Worm (Caenorhabditis elegans) whole organism, L2 larva: ENCODE data around the gene hrg-2.

ENCODE experiments used
- F13H6.1 ChIP-seq: sonication (generic microtip); optimal IDR thresholded peaks from 2 replicates; lab custom pipeline; 2016; ENCODE audit warnings: missing genetic modification characterization, missing compliant biosample characterization
- R02D3.7 ChIP-seq: fragments of 150-350 bp; optimal IDR thresholded peaks from 2 replicates; lab custom pipeline; 2014; ENCODE audit warnings: missing biosample characterization, missing genetic modification characterization
- aly-2 ChIP-seq: fragments of 150-350 bp; optimal IDR thresholded peaks from 2 replicates; lab custom pipeline; 2014; ENCODE audit warnings: missing biosample characterization, missing genetic modification characterization
- ama-1 ChIP-seq: fragments of 150-350 bp; optimal IDR thresholded peaks from 2 replicates; lab custom pipeline; 2018; ENCODE audit warnings: inconsistent platforms
- elt-3 ChIP-seq: sonication (generic microtip); optimal IDR thresholded peaks from 2 replicates; lab custom pipeline; 2017; ENCODE audit warnings: missing biosample characterization, missing genetic modification characterization
- mdl-1 ChIP-seq, 2 experiments: fragments of 150-350 bp in 1 of 2; sonication (generic microtip) in 1 of 2; optimal IDR thresholded peaks; 2 replicates each; lab custom pipeline; 2017; ENCODE audit warnings: missing biosample characterization in 2 of 2, missing genetic modification characterization in 2 of 2
- nhr-23 ChIP-seq: fragments of 150-350 bp; optimal IDR thresholded peaks from 2 replicates; lab custom pipeline; 2014; ENCODE audit warnings: missing biosample characterization, missing genetic modification reagents, missing genetic modification characterization
- unc-39 ChIP-seq: fragments of 150-350 bp; optimal IDR thresholded peaks from 2 replicates; lab custom pipeline; 2014; ENCODE audit warnings: missing biosample characterization, missing genetic modification characterization
- ztf-11 ChIP-seq: sonication (generic microtip); optimal IDR thresholded peaks from 2 replicates; lab custom pipeline; 2017; ENCODE audit warnings: missing biosample characterization, missing genetic modification characterization

- TF ChIP-seq nhr-23 (tag; lab: Kevin White, UChicago), result no peak
- no peak for TF ChIP-seq aly-2 (tag; lab: Kevin White, UChicago)
- TF ChIP-seq ama-1 (lab: Kevin White, UChicago), result no peak
- no peak for TF ChIP-seq elt-3
- no peak for TF ChIP-seq mdl-1 (tag; optimal IDR thresholded peaks at IDR 0.05; lab: Kevin White, UChicago)
- TF ChIP-seq F13H6.1 (tag; lab: Kevin White, UChicago), result no peak
- no peak for TF ChIP-seq ztf-11 (tag; lab: Kevin White, UChicago)
- TF ChIP-seq unc-39 (tag; lab: Kevin White, UChicago), result no peak
- TF ChIP-seq R02D3.7 (tag; lab: Kevin White, UChicago), result no peak
Measured at ce11 chrV:12412321-12412720, 2.0 kb upstream of the hrg-2 start.
